Worm (Caenorhabditis elegans) whole organism, L2 larva: ENCODE measurements around the gene mev-1.

Experiments
- lin-39 ChIP-seq: fragments of 150-350 bp; optimal IDR thresholded peaks from 2 replicates; lab custom pipeline; 2014; ENCODE audit warnings: missing biosample characterization, missing genetic modification reagents, missing genetic modification characterization
- lsy-2 ChIP-seq, 2 experiments: fragments of 150-350 bp in 1 of 2; sonication (generic microtip) in 1 of 2; optimal IDR thresholded peaks; 2 replicates each; lab custom pipeline; 2014 to 2017; ENCODE audit warnings: missing biosample characterization in 2 of 2, missing genetic modification characterization in 2 of 2
- nhr-12 ChIP-seq: fragments of 150-350 bp; optimal IDR thresholded peaks from 2 replicates; lab custom pipeline; 2014; ENCODE audit warnings: missing biosample characterization, missing genetic modification characterization
- nhr-25 ChIP-seq: fragments of 150-350 bp; sonication (generic microtip); optimal IDR thresholded peaks from 3 replicates; lab custom pipeline; 2014; ENCODE audit warnings: missing biosample characterization, missing genetic modification characterization

DNA sequence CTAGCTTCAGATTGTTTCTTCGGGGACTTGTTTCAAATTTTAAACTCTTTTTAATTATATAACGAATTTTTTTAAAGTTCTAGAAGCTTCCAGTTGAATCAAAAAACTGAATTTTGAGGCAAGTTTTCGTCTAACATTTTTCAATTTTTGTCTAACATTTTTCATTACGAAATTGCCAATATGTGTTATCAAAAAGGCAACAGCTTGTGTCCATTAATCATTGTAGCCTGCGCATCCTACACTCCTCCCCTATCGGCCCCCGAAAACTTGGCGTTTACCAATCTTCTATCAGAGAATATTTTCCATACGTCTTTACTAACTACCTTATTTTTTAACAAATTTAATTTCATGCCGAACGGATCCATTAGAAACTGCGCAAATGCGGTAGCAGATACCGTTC, 34.0 kb upstream of the mev-1 start, which contains the start of gene vglu-3:
- TF ChIP-seq nhr-12, result no peak
- TF ChIP-seq lsy-2 (tag; optimal IDR thresholded peaks at IDR 0.05; lab: Kevin White, UChicago), result no peak
- TF ChIP-seq lin-39, result no peak
- TF ChIP-seq nhr-25 (tag; lab: Kevin White, UChicago), result no peak
